Worm (Caenorhabditis elegans) whole organism, young adult: ENCODE measurements around the gene C18B10.6.

Experiments used
- B0261.1 ChIP-seq: sonication (generic microtip); optimal IDR thresholded peaks from 2 replicates; lab custom pipeline; 2016; ENCODE audit warnings: mild to moderate bottlenecking, missing genetic modification characterization, moderate library complexity, missing compliant biosample characterization
- C17E4.6 ChIP-seq: fragments of 200-800 bp; sonication (Bioruptor generic); IDR thresholded peaks from 2 replicates; pipeline ENCODE4 v1.3.6; 2022; ENCODE audit warnings: missing genetic modification reagents, missing genetic modification characterization, missing compliant biosample characterization
- F10E7.11 ChIP-seq: sonication (generic microtip); optimal IDR thresholded peaks from 2 replicates; lab custom pipeline; 2017; ENCODE audit warnings: mild to moderate bottlenecking, missing genetic modification characterization, moderate library complexity, missing compliant biosample characterization
- F22D6.2 ChIP-seq: sonication (generic microtip); optimal IDR thresholded peaks from 2 replicates; lab custom pipeline; 2016; ENCODE audit warnings: mild to moderate bottlenecking, missing genetic modification characterization, missing compliant biosample characterization
- F37B4.10 ChIP-seq: fragments of 200-800 bp; sonication (Bioruptor generic); IDR thresholded peaks from 2 replicates; pipeline ENCODE4 v1.3.6; 2022; ENCODE audit warnings: missing genetic modification characterization, missing compliant biosample characterization
- F52B5.7 ChIP-seq: sonication (generic microtip); optimal IDR thresholded peaks from 2 replicates; lab custom pipeline; 2016; ENCODE audit warnings: mild to moderate bottlenecking, missing genetic modification characterization, missing compliant biosample characterization
- K11D2.4 ChIP-seq: fragments of 200-800 bp; sonication (Bioruptor generic); IDR thresholded peaks from 2 replicates; pipeline ENCODE4 v1.3.6; 2022; ENCODE audit warnings: missing genetic modification reagents, missing genetic modification characterization, missing compliant biosample characterization
- Y53G8AR.9 ChIP-seq: fragments of 200-800 bp; sonication (Bioruptor generic); conservative IDR thresholded peaks from 2 replicates; pipeline ENCODE4 v1.3.6; 2022; ENCODE audit warnings: missing genetic modification reagents, missing genetic modification characterization, missing compliant biosample characterization
- ZK185.1 ChIP-seq: sonication (generic microtip); optimal IDR thresholded peaks from 2 replicates; lab custom pipeline; 2016; ENCODE audit warnings: mild to moderate bottlenecking, missing genetic modification characterization, missing compliant biosample characterization; ENCODE audit not compliant: poor library complexity, severe bottlenecking
- ama-1 ChIP-seq, 3 experiments: fragments of 150-350 bp in 1 of 3; sonication (generic microtip) in 2 of 3; optimal IDR thresholded peaks; 2 replicates each; lab custom pipeline; 2014 to 2018; ENCODE audit warnings: missing biosample characterization in 2 of 3, missing genetic modification characterization in 2 of 3, missing genetic modification reagents in 2 of 3
- athp-1 ChIP-seq: sonication (generic microtip); optimal IDR thresholded peaks from 2 replicates; lab custom pipeline; 2017; ENCODE audit warnings: mild to moderate bottlenecking, missing genetic modification characterization, missing compliant biosample characterization
- attf-5 ChIP-seq: fragments of 200-800 bp; sonication (Bioruptor generic); optimal IDR thresholded peaks from 2 replicates; lab custom pipeline; 2018; ENCODE audit warnings: mild to moderate bottlenecking, missing genetic modification characterization, missing compliant biosample characterization
- ccch-3 ChIP-seq: fragments of 200-800 bp; sonication (Bioruptor generic); optimal IDR thresholded peaks from 2 replicates; lab custom pipeline; 2018; ENCODE audit warnings: mild to moderate bottlenecking, missing genetic modification characterization, missing compliant biosample characterization
- cebp-1 ChIP-seq, 2 experiments: fragments of 200-800 bp in 1 of 2; sonication (Bioruptor generic) in 1 of 2; sonication (generic microtip) in 1 of 2; IDR thresholded peaks in 1 of 2; optimal IDR thresholded peaks in 1 of 2; 2 replicates each; pipeline versions ENCODE4 v1.3.6 to Lab custom; 2017 to 2022; ENCODE audit warnings: missing compliant biosample characterization in 2 of 2, missing genetic modification characterization in 2 of 2, mild to moderate bottlenecking in 1 of 2, missing genetic modification reagents in 1 of 2, moderate library complexity in 1 of 2
- ceh-58 ChIP-seq: fragments of 200-800 bp; sonication (Bioruptor generic); IDR thresholded peaks from 2 replicates; pipeline ENCODE4 v1.3.6; 2022; ENCODE audit warnings: missing genetic modification characterization, missing compliant biosample characterization
- chd-7 ChIP-seq: sonication (generic microtip); optimal IDR thresholded peaks from 2 replicates; lab custom pipeline; 2016; ENCODE audit warnings: mild to moderate bottlenecking, missing genetic modification characterization, moderate library complexity, missing compliant biosample characterization
- die-1 ChIP-seq: sonication (generic microtip); optimal IDR thresholded peaks from 2 replicates; lab custom pipeline; 2016; ENCODE audit warnings: missing genotype, mild to moderate bottlenecking, missing genetic modification characterization, missing compliant biosample characterization
- ekl-4 ChIP-seq: fragments of 200-800 bp; sonication (Bioruptor generic); IDR thresholded peaks from 2 replicates; pipeline ENCODE4 v1.3.6; 2022; ENCODE audit warnings: missing genetic modification reagents, missing genetic modification characterization, missing compliant biosample characterization
- fkh-3 ChIP-seq: sonication (generic microtip); optimal IDR thresholded peaks from 2 replicates; lab custom pipeline; 2016; ENCODE audit warnings: mild to moderate bottlenecking, missing genetic modification characterization, missing compliant biosample characterization
- hsf-1 ChIP-seq: fragments of 200-800 bp; sonication (Bioruptor generic); IDR thresholded peaks from 2 replicates; pipeline ENCODE4 v1.3.6; 2022; ENCODE audit warnings: missing genetic modification reagents, missing genetic modification characterization, missing compliant biosample characterization
- let-607 ChIP-seq, 2 experiments: fragments of 200-800 bp in 1 of 2; sonication (Bioruptor generic) in 1 of 2; sonication (generic microtip) in 1 of 2; optimal IDR thresholded peaks; 2 replicates each; lab custom pipeline; 2016 to 2018; ENCODE audit warnings: mild to moderate bottlenecking in 2 of 2, missing compliant biosample characterization in 2 of 2, missing genetic modification characterization in 2 of 2, moderate library complexity in 2 of 2, missing genotype in 1 of 2
- lin-26 ChIP-seq: fragments of 200-800 bp; sonication (Bioruptor generic); IDR thresholded peaks from 2 replicates; pipeline ENCODE4 v1.3.6; 2022; ENCODE audit warnings: missing genetic modification reagents, missing genetic modification characterization, missing compliant biosample characterization
- madf-3 ChIP-seq: fragments of 200-800 bp; sonication (Bioruptor generic); IDR thresholded peaks from 2 replicates; pipeline ENCODE4 v1.3.6; 2022; ENCODE audit warnings: missing genetic modification reagents, missing genetic modification characterization, missing compliant biosample characterization
- madf-6 ChIP-seq: fragments of 200-800 bp; sonication (Bioruptor generic); IDR thresholded peaks from 2 replicates; pipeline ENCODE4 v1.3.6; 2022; ENCODE audit warnings: missing genetic modification reagents, missing genetic modification characterization, missing compliant biosample characterization
- mcd-1 ChIP-seq: fragments of 200-800 bp; sonication (Bioruptor generic); IDR thresholded peaks from 2 replicates; pipeline ENCODE4 v1.3.6; 2022; ENCODE audit warnings: missing genetic modification reagents, missing genetic modification characterization, missing compliant biosample characterization
- mel-28 ChIP-seq: sonication (generic microtip); optimal IDR thresholded peaks from 2 replicates; lab custom pipeline; 2016; ENCODE audit warnings: borderline replicate concordance, mild to moderate bottlenecking, missing genetic modification characterization, missing compliant biosample characterization
- nfya-1 ChIP-seq: sonication (generic microtip); optimal IDR thresholded peaks from 2 replicates; lab custom pipeline; 2017; ENCODE audit warnings: antibody characterized with exemption, missing compliant biosample characterization, missing genetic modification characterization, borderline replicate concordance; ENCODE audit not compliant: insufficient read depth
- nfya-2 ChIP-seq: fragments of 200-800 bp; sonication (Bioruptor generic); IDR thresholded peaks from 2 replicates; pipeline ENCODE4 v1.3.6; 2022; ENCODE audit warnings: missing genetic modification reagents, missing genetic modification characterization, missing compliant biosample characterization
- nfyb-1 ChIP-seq: fragments of 200-800 bp; sonication (Bioruptor generic); IDR thresholded peaks from 2 replicates; pipeline ENCODE4 v1.3.6; 2022; ENCODE audit warnings: missing genetic modification reagents, missing genetic modification characterization, missing compliant biosample characterization
- sdz-38 ChIP-seq: sonication (generic microtip); optimal IDR thresholded peaks from 2 replicates; lab custom pipeline; 2016; ENCODE audit warnings: missing genotype, missing genetic modification characterization, missing compliant biosample characterization
- sea-2 ChIP-seq: fragments of 200-800 bp; sonication (Bioruptor generic); IDR thresholded peaks from 2 replicates; pipeline ENCODE4 v1.3.6; 2022; ENCODE audit warnings: missing genetic modification characterization, missing compliant biosample characterization
- snpc-1.3 ChIP-seq: sonication (generic microtip); optimal IDR thresholded peaks from 2 replicates; lab custom pipeline; 2017; ENCODE audit warnings: missing genetic modification characterization, mild to moderate bottlenecking, missing compliant biosample characterization, antibody characterized with exemption, moderate library complexity, missing genotype, missing genetic modification reagents; ENCODE audit not compliant: insufficient read depth
- snpc-3.4 ChIP-seq: sonication (generic microtip); optimal IDR thresholded peaks from 2 replicates; lab custom pipeline; 2017; ENCODE audit warnings: missing genetic modification characterization, mild to moderate bottlenecking, missing compliant biosample characterization, antibody characterized with exemption, moderate library complexity, missing genotype, missing genetic modification reagents
- somi-1 ChIP-seq: fragments of 200-800 bp; sonication (Bioruptor generic); optimal IDR thresholded peaks from 2 replicates; lab custom pipeline; 2018; ENCODE audit warnings: mild to moderate bottlenecking, missing genetic modification characterization, missing compliant biosample characterization
- unc-62 ChIP-seq: fragments of 150-350 bp; optimal IDR thresholded peaks from 2 replicates; lab custom pipeline; 2014; ENCODE audit warnings: missing biosample characterization, missing genetic modification reagents, missing genetic modification characterization
- ztf-18 ChIP-seq: sonication (generic microtip); optimal IDR thresholded peaks from 2 replicates; lab custom pipeline; 2016; ENCODE audit warnings: missing genotype, mild to moderate bottlenecking, missing genetic modification characterization, missing compliant biosample characterization
- ztf-25 ChIP-seq: fragments of 200-800 bp; sonication (Bioruptor generic); IDR thresholded peaks from 2 replicates; pipeline ENCODE4 v1.3.6; 2022; ENCODE audit warnings: missing genetic modification reagents, missing genetic modification characterization, missing compliant biosample characterization
- ztf-3 ChIP-seq: fragments of 200-800 bp; sonication (Bioruptor generic); optimal IDR thresholded peaks from 2 replicates; lab custom pipeline; 2018; ENCODE audit warnings: mild to moderate bottlenecking, missing genetic modification characterization, missing compliant biosample characterization

Gene C18B10.6

ce11 chrV:7437538-7437937 is 43.3 kb downstream of the C18B10.6 start, which contains the start of gene F25E5.9:
TSS of gene F25E5.9 (minus strand) at chrV:7437919.
- no peak for TF ChIP-seq unc-62 (GFP tag; lab: Kevin White, UChicago)
- peak; percentile 10 for TF ChIP-seq F52B5.7 (tag; lab: Kevin White, UChicago)
- no peak for TF ChIP-seq madf-3 (GFP tag; lab: Robert Waterston, UW)
- 0 out of 2 replicates have a peak, but pooled peaks have one; percentile 16 for TF ChIP-seq K11D2.4 (GFP tag; lab: Robert Waterston, UW)
- TF ChIP-seq mcd-1 (GFP tag; lab: Robert Waterston, UW) = peak; percentile 18; the same call in 1 of the 2 replicates
- peak; percentile 63 for TF ChIP-seq F10E7.11
- TF ChIP-seq ztf-25 (GFP tag; lab: Robert Waterston, UW) = no peak

DNA sequence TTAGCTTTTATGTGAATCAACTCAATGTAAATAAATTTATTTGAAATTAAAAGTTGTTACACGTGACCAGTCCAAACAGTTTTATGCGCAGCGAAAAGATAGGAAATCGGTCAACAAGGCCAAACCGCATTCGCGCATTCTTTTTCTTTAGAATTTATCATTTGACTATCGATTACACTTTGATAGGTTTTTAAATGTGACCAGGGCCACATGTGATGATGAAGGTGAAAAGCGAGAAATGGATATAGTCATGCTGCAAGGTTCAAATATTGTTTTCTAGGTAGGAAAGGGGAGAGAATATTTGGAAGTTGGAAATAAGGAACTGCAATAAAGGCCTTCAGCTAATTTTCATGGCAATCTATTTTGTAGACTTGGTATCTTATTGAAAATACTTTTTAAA is 43.9 kb downstream of the C18B10.6 start:
- TF ChIP-seq C17E4.6 (no peak), Y53G8AR.9 (peak; percentile 34; the same call in 1 of the 2 replicates), chd-7 (tag; lab: Kevin White, UChicago) (peak; percentile 32), sea-2 (GFP tag; lab: Robert Waterston, UW) (no peak), sdz-38 (no peak), mcd-1 (GFP tag; lab: Robert Waterston, UW) (no peak), somi-1 (GFP tag; lab: Kevin White, UChicago) (peak; percentile 4), ztf-18 (tag; lab: Kevin White, UChicago) (no peak), die-1 (tag; lab: Kevin White, UChicago) (peak; percentile 19), lin-26 (peak; percentile 9; the same call in 1 of the 2 replicates), snpc-3.4 (tag; lab: Kevin White, UChicago) (no peak), athp-1 (tag; lab: Kevin White, UChicago) (no peak), ama-1 (optimal IDR thresholded peaks at IDR 0.05; lab: Kevin White, UChicago) (peak; percentile 74), ama-1 (GFP tag; optimal IDR thresholded peaks at IDR 0.05; lab: Kevin White, UChicago) (no peak), madf-6 (0 out of 2 replicates have a peak, but pooled peaks have one; percentile 32), ceh-58 (no peak), madf-3 (GFP tag; lab: Robert Waterston, UW) (0 out of 2 replicates have a peak, but pooled peaks have one; percentile 24), ztf-3 (GFP tag; lab: Kevin White, UChicago) (no peak), cebp-1 (GFP tag; IDR thresholded peaks at IDR 0.05; lab: Robert Waterston, UW) (0 out of 2 replicates have a peak, but pooled peaks have one; percentile 21), cebp-1 (tag; optimal IDR thresholded peaks at IDR 0.05; lab: Kevin White, UChicago) (no peak), ccch-3 (GFP tag; lab: Kevin White, UChicago) (no peak), fkh-3 (tag; lab: Kevin White, UChicago) (peak; percentile 12), ZK185.1 (peak; percentile 65), nfya-1 (tag; lab: Kevin White, UChicago) (no peak), mel-28 (tag; lab: Kevin White, UChicago) (no peak)

ce11 chrV:7436509-7436908 is 44.3 kb downstream of the C18B10.6 start:
- TF ChIP-seq F37B4.10 (GFP tag; lab: Robert Waterston, UW) = no peak
- TF ChIP-seq nfya-2 (GFP tag; lab: Robert Waterston, UW) = no peak
- 0 out of 2 replicates have a peak, but pooled peaks have one; percentile 25 for TF ChIP-seq Y53G8AR.9
- TF ChIP-seq, all 124 proteins: peak for 1

- TF ChIP-seq attf-5 (no peak), ama-1 (optimal IDR thresholded peaks at IDR 0.05; lab: Kevin White, UChicago) (peak; percentile 71), ama-1 (GFP tag; optimal IDR thresholded peaks at IDR 0.05; lab: Kevin White, UChicago) (no peak), die-1 (tag; lab: Kevin White, UChicago) (no peak), snpc-3.4 (tag; lab: Kevin White, UChicago) (no peak), B0261.1 (tag; lab: Kevin White, UChicago) (no peak), snpc-1.3 (no peak), K11D2.4 (GFP tag; lab: Robert Waterston, UW) (no peak), F22D6.2 (tag; lab: Kevin White, UChicago) (no peak), ekl-4 (GFP tag; lab: Robert Waterston, UW) (no peak), nfyb-1 (GFP tag; lab: Robert Waterston, UW) (0 out of 2 replicates have a peak, but pooled peaks have one; percentile 15), lin-26 (0 out of 2 replicates have a peak, but pooled peaks have one; percentile 18), hsf-1 (GFP tag; lab: Robert Waterston, UW) (no peak), let-607 (tag; optimal IDR thresholded peaks at IDR 0.05; lab: Kevin White, UChicago) (no peak)
- TF ChIP-seq, all 124 proteins: peak for 3
Measured at ce11 chrV:7435376-7436204, 45.3 kb downstream of the C18B10.6 start, which contains the start of the genes ddo-2 and F25E5.8. TSS of gene ddo-2 (minus strand) at chrV:7435705. TSS of gene F25E5.8 (plus strand) at chrV:7435930.
